Worm (Caenorhabditis elegans) whole organism, early embryonic: ENCODE results near the gene lin-42.

Experiments used
- B0310.2 ChIP-seq: sonication (generic microtip); optimal IDR thresholded peaks from 2 replicates; lab custom pipeline; 2016; ENCODE audit warnings: mild to moderate bottlenecking, missing genetic modification characterization, missing compliant biosample characterization
- F13C5.2 ChIP-seq: sonication (generic microtip); optimal IDR thresholded peaks from 2 replicates; lab custom pipeline; 2017; ENCODE audit warnings: mild to moderate bottlenecking, missing genetic modification characterization, inconsistent platforms, missing compliant biosample characterization
- aly-1 ChIP-seq: sonication (generic microtip); optimal IDR thresholded peaks from 2 replicates; lab custom pipeline; 2016; ENCODE audit warnings: missing genetic modification characterization, missing compliant biosample characterization
- ama-1 ChIP-seq: fragments of 150-350 bp; optimal IDR thresholded peaks from 2 replicates; lab custom pipeline; 2014
- ceh-13 ChIP-seq: fragments of 200-800 bp; sonication (Bioruptor generic); optimal IDR thresholded peaks from 2 replicates; lab custom pipeline; 2018; ENCODE audit warnings: mild to moderate bottlenecking, missing genetic modification characterization, missing compliant biosample characterization
- ceh-36 ChIP-seq: sonication (generic microtip); optimal IDR thresholded peaks from 2 replicates; lab custom pipeline; 2016; ENCODE audit warnings: missing genetic modification characterization, inconsistent platforms, missing compliant biosample characterization
- flt-1 ChIP-seq: fragments of 200-800 bp; sonication (Bioruptor generic); IDR thresholded peaks from 2 replicates; pipeline ENCODE4 v1.3.6; 2022; ENCODE audit warnings: missing genetic modification characterization, missing compliant biosample characterization
- hmg-4 ChIP-seq: fragments of 200-800 bp; sonication (Bioruptor generic); optimal IDR thresholded peaks from 2 replicates; lab custom pipeline; 2018; ENCODE audit warnings: mild to moderate bottlenecking, missing genetic modification characterization, missing compliant biosample characterization
- pes-1 ChIP-seq: fragments of 200-800 bp; sonication (Bioruptor generic); IDR thresholded peaks from 2 replicates; pipeline ENCODE4 v1.3.6; 2022; ENCODE audit warnings: missing genetic modification reagents, missing genetic modification characterization, missing compliant biosample characterization
- tbx-11 ChIP-seq: fragments of 200-800 bp; sonication (Bioruptor generic); IDR thresholded peaks from 2 replicates; pipeline ENCODE4 v1.3.6; 2022; ENCODE audit warnings: missing genetic modification characterization, missing compliant biosample characterization
- tra-4 ChIP-seq: sonication (generic microtip); optimal IDR thresholded peaks from 2 replicates; lab custom pipeline; 2017; ENCODE audit warnings: missing genetic modification characterization, missing compliant biosample characterization

ce11 chrII:1298169-1298568 lies 46.0 kb upstream of the lin-42 start, which contains the start of gene Y57G7A.1:
- TF ChIP-seq flt-1 (GFP tag; lab: Robert Waterston, UW) (no peak), pes-1 (GFP tag; lab: Robert Waterston, UW) (no peak), ama-1 (lab: Kevin White, UChicago) (no peak), hmg-4 (GFP tag; lab: Kevin White, UChicago) (no peak), F13C5.2 (tag; lab: Kevin White, UChicago) (no peak), tbx-11 (no peak), ceh-13 (GFP tag; lab: Kevin White, UChicago) (no peak), tra-4 (no peak), aly-1 (no peak), B0310.2 (tag; lab: Kevin White, UChicago) (no peak), ceh-36 (tag; lab: Kevin White, UChicago) (no peak)
